Fruit fly (Drosophila melanogaster) S2 (cell line): ENCODE results near the gene sov.

ENCODE experiments used
- CG8478 ChIP-seq: fragments of >200 bp; optimal IDR thresholded peaks from 2 replicates; lab custom pipeline; 2018
- CTCF ChIP-seq, 2 experiments: fragments of >200 bp; optimal IDR thresholded peaks; 2 replicates each; lab custom pipeline; 2018

dm6 chrX:6802376-6803080, 46.4 kb downstream of the sov start:
- no peak for TF ChIP-seq CTCF (optimal IDR thresholded peaks at IDR 0.05; lab: Kevin White, UChicago)
- TF ChIP-seq CG8478 (lab: Kevin White, UChicago): no peak
